Worm (Caenorhabditis elegans): ENCODE measurements around the gene F58F9.1.

ce11 chrIV:6298253-6298652 is 48.6 kb downstream of the F58F9.1 start, which contains the start of gene srv-27:
- no peak for TF ChIP-seq daf-12 (tag; optimal IDR thresholded peaks at IDR 0.05)
- TF ChIP-seq mep-1 (tag; optimal IDR thresholded peaks at IDR 0.05): no peak
- no peak for TF ChIP-seq fos-1 (tag; optimal IDR thresholded peaks at IDR 0.05)
- no peak for TF ChIP-seq ama-1 (optimal IDR thresholded peaks at IDR 0.05)
- no peak for TF ChIP-seq lin-39 (tag; optimal IDR thresholded peaks at IDR 0.05)
- no peak for TF ChIP-seq lin-15B (tag; optimal IDR thresholded peaks at IDR 0.05)
- TF ChIP-seq dpl-1 (GFP tag; optimal IDR thresholded peaks at IDR 0.05): no peak
- no peak for TF ChIP-seq aly-2 (tag; optimal IDR thresholded peaks at IDR 0.05)
- TF ChIP-seq nhr-28 (tag; optimal IDR thresholded peaks at IDR 0.05): no peak
- TF ChIP-seq mdl-1 (tag; optimal IDR thresholded peaks at IDR 0.05): no peak
- no peak for TF ChIP-seq nhr-237 (tag; optimal IDR thresholded peaks at IDR 0.05)
- TF ChIP-seq nhr-102 (tag; optimal IDR thresholded peaks at IDR 0.05): no peak
